Worm (Caenorhabditis elegans) whole organism, mixed stage, embryonic: ENCODE results near the gene tpi-1.

Experiments used
- lsy-2 ChIP-seq: fragments of 150-350 bp; optimal IDR thresholded peaks from 2 replicates; lab custom pipeline; 2014; ENCODE audit warnings: missing biosample characterization, missing genetic modification characterization
- mab-5 ChIP-seq: fragments of 150-350 bp; optimal IDR thresholded peaks from 2 replicates; lab custom pipeline; 2014; ENCODE audit warnings: missing biosample characterization, missing genetic modification characterization
- unc-39 ChIP-seq: fragments of 150-350 bp; optimal IDR thresholded peaks from 2 replicates; lab custom pipeline; 2014; ENCODE audit warnings: missing biosample characterization, missing genetic modification characterization

DNA sequence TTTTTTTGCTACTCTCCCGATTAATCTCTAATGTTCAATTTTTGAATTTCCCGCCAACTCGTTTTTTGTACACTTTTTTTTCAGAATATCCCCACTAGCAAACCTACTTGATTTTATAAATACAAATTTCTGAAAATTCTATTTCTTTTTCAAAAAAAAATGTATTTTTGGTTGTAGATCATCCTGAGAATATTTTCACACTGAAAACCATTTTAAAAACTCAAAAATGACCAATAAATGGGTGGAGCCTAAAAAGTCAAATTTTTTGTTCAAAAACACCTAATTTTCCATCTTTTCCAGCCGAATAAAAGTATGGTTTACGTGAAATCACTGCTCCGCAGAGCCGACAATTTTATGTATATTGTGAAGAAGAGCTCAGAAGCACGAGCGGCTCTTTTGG, 50.2 kb downstream of the tpi-1 start, which contains the start of gene Y17G7B.3:
- TF ChIP-seq lsy-2 (no peak), unc-39 (tag; lab: Kevin White, UChicago) (no peak), mab-5 (tag; lab: Kevin White, UChicago) (no peak)
